Fruit fly (Drosophila melanogaster) whole organism, wandering third instar larva: ENCODE data around the gene Vha100-1.

Source experiments
- CG32264 ChIP-seq: fragments of 200-800 bp; sonication (Bioruptor generic); optimal IDR thresholded peaks from 2 replicates; lab custom pipeline; 2016; ENCODE audit warnings: missing biosample characterization, missing genetic modification characterization
- CG9705 ChIP-seq: fragments of 200-800 bp; sonication (Bioruptor generic); optimal IDR thresholded peaks from 2 replicates; lab custom pipeline; 2018; ENCODE audit warnings: missing biosample characterization, mild to moderate bottlenecking, missing genetic modification characterization
- Dfd ChIP-seq: fragments of >200 bp; optimal IDR thresholded peaks from 2 replicates; lab custom pipeline; 2017; ENCODE audit warnings: missing biosample characterization, missing genetic modification characterization
- Dif ChIP-seq: fragments of 200-275, 200-300 bp; sonication (Bioruptor generic); optimal IDR thresholded peaks from 2 replicates; lab custom pipeline; 2018; ENCODE audit warnings: missing biosample characterization, missing genetic modification characterization; ENCODE audit not compliant: partially characterized antibody
- GATAd ChIP-seq: sonication (Bioruptor generic); optimal IDR thresholded peaks from 2 replicates; lab custom pipeline; 2016; ENCODE audit warnings: missing biosample characterization, missing genetic modification characterization
- Hnf4 ChIP-seq: fragments of 200-800 bp; sonication (Bioruptor generic); optimal IDR thresholded peaks from 2 replicates; lab custom pipeline; 2016; ENCODE audit warnings: missing biosample characterization, mild to moderate bottlenecking, missing genetic modification characterization
- Hr78 ChIP-seq: fragments of >200 bp; optimal IDR thresholded peaks from 2 replicates; lab custom pipeline; 2017; ENCODE audit warnings: missing biosample characterization, missing genetic modification characterization
- Myc ChIP-seq: fragments of >200 bp; optimal IDR thresholded peaks from 2 replicates; lab custom pipeline; 2017
- OdsH ChIP-seq: fragments of 200-800 bp; sonication (Bioruptor generic); optimal IDR thresholded peaks from 2 replicates; lab custom pipeline; 2016; ENCODE audit warnings: missing biosample characterization, mild to moderate bottlenecking, missing genetic modification characterization
- Rel ChIP-seq, 2 experiments: fragments of 200-800 bp; sonication (Bioruptor generic) in 1 of 2; optimal IDR thresholded peaks; 2 replicates in 1 of 2; 3 replicates in 1 of 2; lab custom pipeline; 2016 to 2019; ENCODE audit warnings: mild to moderate bottlenecking in 2 of 2, missing biosample characterization in 2 of 2, missing genetic modification characterization in 2 of 2, moderate library complexity in 1 of 2
- foxo ChIP-seq, 2 experiments: fragments of 200-800 bp; sonication (Bioruptor generic); optimal IDR thresholded peaks; 2 replicates in 1 of 2; 3 replicates in 1 of 2; lab custom pipeline; 2016 to 2017; ENCODE audit warnings: missing biosample characterization in 2 of 2, missing genetic modification characterization in 2 of 2
- jim ChIP-seq: fragments of 175-275, 200-325 bp; sonication (Bioruptor generic); optimal IDR thresholded peaks from 2 replicates; lab custom pipeline; 2016; ENCODE audit warnings: missing biosample characterization, mild to moderate bottlenecking, missing genetic modification characterization
- psq ChIP-seq: fragments of 200-800 bp; sonication (Bioruptor generic); optimal IDR thresholded peaks from 3 replicates; lab custom pipeline; 2017; ENCODE audit warnings: missing biosample characterization, mild to moderate bottlenecking, missing genetic modification characterization, moderate library complexity
- tai ChIP-seq: sonication (Bioruptor generic); optimal IDR thresholded peaks from 2 replicates; lab custom pipeline; 2016; ENCODE audit warnings: missing biosample characterization, missing genetic modification characterization

DNA sequence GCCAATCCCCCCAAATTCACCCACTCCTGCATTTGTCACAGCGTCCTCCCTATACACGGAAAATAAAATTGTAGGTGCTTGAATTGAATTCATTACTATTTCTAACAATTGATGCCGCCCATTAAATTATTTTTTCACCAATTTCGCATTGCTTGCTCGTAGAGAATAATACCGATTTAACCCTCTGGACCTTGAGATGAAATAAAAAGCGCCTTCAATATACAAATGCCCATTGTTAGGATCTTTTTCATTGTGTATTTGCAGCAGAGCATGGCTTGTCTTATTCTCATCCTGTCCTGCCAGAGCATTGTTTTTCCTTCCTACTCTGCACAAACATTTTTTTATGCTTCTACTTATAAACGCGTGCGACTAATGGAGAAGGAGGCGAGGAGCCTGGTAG, 39.4 kb upstream of the Vha100-1 start:
- TF ChIP-seq psq (GFP tag; lab: Kevin White, UChicago) (no peak), Rel (GFP tag; optimal IDR thresholded peaks at IDR 0.05; lab: Kevin White, UChicago) (no peak), Rel (tag; optimal IDR thresholded peaks at IDR 0.05; lab: Kevin White, UChicago) (no peak), Myc (no peak), OdsH (GFP tag; lab: Kevin White, UChicago) (peak; percentile 24), Dfd (no peak), Hr78 (no peak), CG9705 (GFP tag; lab: Kevin White, UChicago) (no peak), jim (GFP tag; lab: Kevin White, UChicago) (no peak), foxo (GFP tag; optimal IDR thresholded peaks at IDR 0.05; lab: Kevin White, UChicago) (peak in 1 of 2 experiments; percentile 42), tai (GFP tag; lab: Kevin White, UChicago) (no peak), Hnf4 (GFP tag; lab: Kevin White, UChicago) (no peak), GATAd (no peak), CG32264 (GFP tag; lab: Kevin White, UChicago) (no peak), Dif (GFP tag; lab: Kevin White, UChicago) (no peak)
